Worm (Caenorhabditis elegans) whole organism, L2 larva: Measurements from ENCODE around the gene prmt-9.

Experiments
- C34F6.9 ChIP-seq: fragments of 150-350 bp; optimal IDR thresholded peaks from 2 replicates; lab custom pipeline; 2014; ENCODE audit warnings: missing biosample characterization, missing genetic modification characterization
- F13H6.1 ChIP-seq: sonication (generic microtip); optimal IDR thresholded peaks from 2 replicates; lab custom pipeline; 2016; ENCODE audit warnings: missing genetic modification characterization, missing compliant biosample characterization
- R02D3.7 ChIP-seq: fragments of 150-350 bp; optimal IDR thresholded peaks from 2 replicates; lab custom pipeline; 2014; ENCODE audit warnings: missing biosample characterization, missing genetic modification characterization
- ZK546.5 ChIP-seq: sonication (generic microtip); optimal IDR thresholded peaks from 2 replicates; lab custom pipeline; 2017; ENCODE audit warnings: missing biosample characterization, missing genetic modification characterization
- alr-1 ChIP-seq: fragments of 150-350 bp; optimal IDR thresholded peaks from 2 replicates; lab custom pipeline; 2014; ENCODE audit warnings: missing biosample characterization, missing genetic modification characterization
- aly-2 ChIP-seq: fragments of 150-350 bp; optimal IDR thresholded peaks from 2 replicates; lab custom pipeline; 2014; ENCODE audit warnings: missing biosample characterization, missing genetic modification characterization
- ama-1 ChIP-seq: fragments of 150-350 bp; optimal IDR thresholded peaks from 2 replicates; lab custom pipeline; 2018; ENCODE audit warnings: inconsistent platforms
- blmp-1 ChIP-seq: sonication (generic microtip); optimal IDR thresholded peaks from 2 replicates; lab custom pipeline; 2017; ENCODE audit warnings: missing genetic modification characterization, mild to moderate bottlenecking, missing compliant biosample characterization, antibody characterized with exemption, moderate library complexity; ENCODE audit not compliant: insufficient read depth
- ceh-16 ChIP-seq: fragments of 150-350 bp; optimal IDR thresholded peaks from 2 replicates; lab custom pipeline; 2014; ENCODE audit warnings: missing biosample characterization, missing genetic modification characterization
- ceh-82 ChIP-seq: fragments of 150-350 bp; optimal IDR thresholded peaks from 2 replicates; lab custom pipeline; 2014; ENCODE audit warnings: missing biosample characterization, missing genetic modification characterization
- crh-2 ChIP-seq: sonication (generic microtip); optimal IDR thresholded peaks from 2 replicates; lab custom pipeline; 2017; ENCODE audit warnings: missing biosample characterization, missing genetic modification characterization
- dmd-4 ChIP-seq: sonication (generic microtip); optimal IDR thresholded peaks from 2 replicates; lab custom pipeline; 2017; ENCODE audit warnings: missing biosample characterization, missing genetic modification characterization
- egl-27 ChIP-seq: sonication (generic microtip); optimal IDR thresholded peaks from 3 replicates; lab custom pipeline; 2017; ENCODE audit warnings: missing biosample characterization, missing genetic modification reagents, missing genetic modification characterization
- elt-1 ChIP-seq: fragments of 150-350 bp; optimal IDR thresholded peaks from 2 replicates; lab custom pipeline; 2014; ENCODE audit warnings: missing biosample characterization, missing genetic modification characterization
- elt-3 ChIP-seq: sonication (generic microtip); optimal IDR thresholded peaks from 2 replicates; lab custom pipeline; 2017; ENCODE audit warnings: missing biosample characterization, missing genetic modification characterization
- fos-1 ChIP-seq: fragments of 150-350 bp; optimal IDR thresholded peaks from 2 replicates; lab custom pipeline; 2014; ENCODE audit warnings: missing biosample characterization, missing genetic modification characterization
- gmeb-1 ChIP-seq: fragments of 150-350 bp; optimal IDR thresholded peaks from 2 replicates; lab custom pipeline; 2014; ENCODE audit warnings: missing biosample characterization, missing genetic modification characterization
- lin-11 ChIP-seq: fragments of 150-350 bp; sonication (generic microtip); optimal IDR thresholded peaks from 2 replicates; lab custom pipeline; 2014; ENCODE audit warnings: missing biosample characterization, missing genetic modification characterization, inconsistent platforms, mixed read lengths
- lin-13 ChIP-seq: fragments of 150-350 bp; optimal IDR thresholded peaks from 2 replicates; lab custom pipeline; 2014; ENCODE audit warnings: missing biosample characterization, missing genetic modification reagents, missing genetic modification characterization
- lin-39 ChIP-seq: fragments of 150-350 bp; optimal IDR thresholded peaks from 2 replicates; lab custom pipeline; 2014; ENCODE audit warnings: missing biosample characterization, missing genetic modification reagents, missing genetic modification characterization
- mab-5 ChIP-seq: fragments of 150-350 bp; optimal IDR thresholded peaks from 2 replicates; lab custom pipeline; 2014; ENCODE audit warnings: missing biosample characterization, missing genetic modification characterization
- mbf-1 ChIP-seq: sonication (generic microtip); optimal IDR thresholded peaks from 2 replicates; lab custom pipeline; 2017; ENCODE audit warnings: missing biosample characterization, missing genetic modification characterization
- mdl-1 ChIP-seq, 2 experiments: fragments of 150-350 bp in 1 of 2; sonication (generic microtip) in 1 of 2; optimal IDR thresholded peaks; 2 replicates each; lab custom pipeline; 2017; ENCODE audit warnings: missing biosample characterization in 2 of 2, missing genetic modification characterization in 2 of 2
- nhr-10 ChIP-seq: sonication (generic microtip); optimal IDR thresholded peaks from 2 replicates; lab custom pipeline; 2017; ENCODE audit warnings: missing biosample characterization, missing genetic modification characterization
- nhr-11 ChIP-seq: fragments of 150-350 bp; optimal IDR thresholded peaks from 2 replicates; lab custom pipeline; 2014; ENCODE audit warnings: missing biosample characterization, missing genetic modification characterization
- nhr-12 ChIP-seq: fragments of 150-350 bp; optimal IDR thresholded peaks from 2 replicates; lab custom pipeline; 2014; ENCODE audit warnings: missing biosample characterization, missing genetic modification characterization
- nhr-129 ChIP-seq: fragments of 150-350 bp; optimal IDR thresholded peaks from 2 replicates; lab custom pipeline; 2014; ENCODE audit warnings: missing biosample characterization, missing genetic modification characterization
- nhr-21 ChIP-seq: fragments of 150-350 bp; optimal IDR thresholded peaks from 2 replicates; lab custom pipeline; 2014; ENCODE audit warnings: missing biosample characterization, missing genetic modification characterization
- nhr-23 ChIP-seq: fragments of 150-350 bp; optimal IDR thresholded peaks from 2 replicates; lab custom pipeline; 2014; ENCODE audit warnings: missing biosample characterization, missing genetic modification reagents, missing genetic modification characterization
- nhr-237 ChIP-seq: fragments of 150-350 bp; optimal IDR thresholded peaks from 2 replicates; lab custom pipeline; 2014; ENCODE audit warnings: missing biosample characterization, missing genetic modification characterization
- nhr-25 ChIP-seq: fragments of 150-350 bp; sonication (generic microtip); optimal IDR thresholded peaks from 3 replicates; lab custom pipeline; 2014; ENCODE audit warnings: missing biosample characterization, missing genetic modification characterization
- nhr-6 ChIP-seq: fragments of 150-350 bp; optimal IDR thresholded peaks from 2 replicates; lab custom pipeline; 2014; ENCODE audit warnings: missing biosample characterization, missing genetic modification characterization
- nhr-77 ChIP-seq: fragments of 150-350 bp; optimal IDR thresholded peaks from 2 replicates; lab custom pipeline; 2014; ENCODE audit warnings: missing biosample characterization, missing genetic modification characterization
- peb-1 ChIP-seq: fragments of 150-350 bp; optimal IDR thresholded peaks from 2 replicates; lab custom pipeline; 2014; ENCODE audit warnings: missing biosample characterization, missing genetic modification characterization
- sem-4 ChIP-seq: fragments of 150-350 bp; optimal IDR thresholded peaks from 2 replicates; lab custom pipeline; 2014; ENCODE audit warnings: missing biosample characterization, missing genetic modification reagents, missing genetic modification characterization
- skn-1 ChIP-seq: sonication (generic microtip); optimal IDR thresholded peaks from 2 replicates; lab custom pipeline; 2017; ENCODE audit warnings: missing biosample characterization, missing genetic modification characterization
- sma-3 ChIP-seq: sonication (generic microtip); optimal IDR thresholded peaks from 2 replicates; lab custom pipeline; 2016; ENCODE audit warnings: missing genetic modification reagents, missing genetic modification characterization, missing compliant biosample characterization
- sma-9 ChIP-seq, 2 experiments: fragments of 150-350 bp in 1 of 2; sonication (generic microtip) in 1 of 2; optimal IDR thresholded peaks; 2 replicates each; lab custom pipeline; 2014 to 2016; ENCODE audit warnings: missing genetic modification characterization in 2 of 2, mild to moderate bottlenecking in 1 of 2, missing biosample characterization in 1 of 2, missing compliant biosample characterization in 1 of 2, missing genetic modification reagents in 1 of 2, moderate library complexity in 1 of 2
- snpc-4 ChIP-seq: fragments of 150-350 bp; optimal IDR thresholded peaks from 2 replicates; lab custom pipeline; 2014; ENCODE audit warnings: missing biosample characterization, missing genetic modification characterization
- unc-39 ChIP-seq: fragments of 150-350 bp; optimal IDR thresholded peaks from 2 replicates; lab custom pipeline; 2014; ENCODE audit warnings: missing biosample characterization, missing genetic modification characterization
- unc-55 ChIP-seq: fragments of 150-350 bp; sonication (generic microtip); optimal IDR thresholded peaks from 3 replicates; lab custom pipeline; 2014; ENCODE audit warnings: missing biosample characterization, missing genetic modification reagents, missing genetic modification characterization
- unc-62 ChIP-seq: fragments of 150-350 bp; optimal IDR thresholded peaks from 2 replicates; lab custom pipeline; 2014; ENCODE audit warnings: missing biosample characterization, missing genetic modification reagents, missing genetic modification characterization
- zag-1 ChIP-seq: fragments of 150-350 bp; optimal IDR thresholded peaks from 2 replicates; lab custom pipeline; 2014; ENCODE audit warnings: missing biosample characterization, missing genetic modification characterization
- ztf-1 ChIP-seq: fragments of 200-800 bp; sonication (Bioruptor generic); conservative IDR thresholded peaks from 2 replicates; pipeline ENCODE4 v1.3.6; 2022; ENCODE audit warnings: missing genetic modification characterization, missing compliant biosample characterization
- ztf-11 ChIP-seq: sonication (generic microtip); optimal IDR thresholded peaks from 2 replicates; lab custom pipeline; 2017; ENCODE audit warnings: missing biosample characterization, missing genetic modification characterization
- ztf-4 ChIP-seq: fragments of 150-350 bp; optimal IDR thresholded peaks from 2 replicates; lab custom pipeline; 2014; ENCODE audit warnings: missing biosample characterization, missing genetic modification characterization

Gene prmt-9

ce11 chrIV:12715947-12716382, 31.8 kb upstream of the prmt-9 start (continued):
- TF ChIP-seq lin-39, result no peak
- peak; percentile 25 for TF ChIP-seq blmp-1 (tag; lab: Kevin White, UChicago)
- no peak for TF ChIP-seq elt-3 (tag; lab: Kevin White, UChicago)
- peak; percentile 88 for TF ChIP-seq fos-1
- TF ChIP-seq nhr-21, result peak; percentile 75
- no peak for TF ChIP-seq unc-62 (GFP tag; lab: Kevin White, UChicago)
- TF ChIP-seq sma-3, result peak; percentile 89
- no peak for TF ChIP-seq ceh-16
- TF ChIP-seq skn-1 (tag; lab: Kevin White, UChicago), result peak; percentile 38
- TF ChIP-seq R02D3.7 (tag; lab: Kevin White, UChicago), result no peak
- TF ChIP-seq ztf-11 (tag; lab: Kevin White, UChicago), result no peak
- TF ChIP-seq aly-2, result no peak
- no peak for TF ChIP-seq nhr-237 (tag; lab: Kevin White, UChicago)
- peak; percentile 41 for TF ChIP-seq F13H6.1 (tag; lab: Kevin White, UChicago)
- TF ChIP-seq elt-1 (tag; lab: Kevin White, UChicago), result no peak
- TF ChIP-seq egl-27, result no peak
- no peak for TF ChIP-seq C34F6.9 (tag; lab: Kevin White, UChicago)

DNA sequence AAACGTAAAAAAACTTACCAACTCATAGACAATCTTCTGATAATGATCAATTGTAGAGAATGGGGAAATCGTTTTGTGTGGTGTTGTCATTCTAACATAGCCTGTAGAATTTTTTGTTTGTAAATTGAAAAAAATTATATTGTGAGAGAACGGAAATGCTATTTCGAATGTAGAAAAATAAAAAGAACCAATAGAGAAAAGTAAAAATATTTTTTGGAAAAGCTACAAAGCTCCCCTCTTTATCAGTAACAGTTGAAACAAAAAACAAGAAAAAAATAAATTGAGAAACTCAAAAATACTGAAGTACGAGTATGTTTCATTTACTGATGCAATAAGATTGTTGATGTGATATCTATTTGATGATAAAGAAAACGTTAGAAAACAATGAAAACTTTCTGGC, 27.5 kb upstream of the prmt-9 start, which contains the start of gene C27D8.3:
TSS of gene C27D8.3 (minus strand) at position 101 of the 400 bp plus-strand sequence.
- TF ChIP-seq ztf-4 (tag; lab: Kevin White, UChicago) (no peak), mab-5 (tag; lab: Kevin White, UChicago) (no peak), mdl-1 (tag; optimal IDR thresholded peaks at IDR 0.05; lab: Kevin White, UChicago) (no peak), C34F6.9 (tag; lab: Kevin White, UChicago) (no peak), peb-1 (tag; lab: Kevin White, UChicago) (no peak), lin-11 (tag; lab: Kevin White, UChicago) (no peak), nhr-77 (tag; lab: Kevin White, UChicago) (no peak), unc-39 (tag; lab: Kevin White, UChicago) (no peak), sma-3 (no peak), F13H6.1 (tag; lab: Kevin White, UChicago) (no peak), skn-1 (tag; lab: Kevin White, UChicago) (no peak), ama-1 (lab: Kevin White, UChicago) (no peak), nhr-12 (tag; lab: Kevin White, UChicago) (no peak), nhr-237 (tag; lab: Kevin White, UChicago) (no peak)
- TF ChIP-seq, all 48 proteins: peak for 0

DNA sequence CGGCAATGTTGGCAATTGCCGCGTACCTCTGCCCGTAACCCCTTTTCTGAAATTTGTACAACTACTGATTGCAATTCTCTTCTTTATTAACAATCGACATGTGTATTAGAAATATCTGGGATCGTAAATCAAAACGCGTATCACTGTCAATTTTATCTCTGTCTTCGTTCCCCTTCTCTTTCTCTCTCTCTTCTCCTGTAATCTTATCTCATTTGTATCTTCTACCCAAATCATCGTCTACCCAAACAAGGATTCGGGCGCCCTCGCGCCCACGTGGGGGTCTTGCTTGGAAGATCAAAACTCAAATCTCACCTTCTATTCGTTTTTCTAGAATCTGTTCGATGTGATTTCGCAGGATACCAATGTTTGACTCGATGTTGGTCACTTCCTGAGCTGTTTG, 26.8 kb upstream of the prmt-9 start, which contains the start of gene C27D8.2:
TSS of gene C27D8.2 (plus strand) at position 222 of the 400 bp plus-strand sequence.
- TF ChIP-seq nhr-77 (tag; lab: Kevin White, UChicago) (no peak), fos-1 (peak; percentile 7), nhr-237 (tag; lab: Kevin White, UChicago) (no peak), skn-1 (tag; lab: Kevin White, UChicago) (no peak), ama-1 (lab: Kevin White, UChicago) (no peak), R02D3.7 (tag; lab: Kevin White, UChicago) (no peak), nhr-23 (no peak), alr-1 (tag; lab: Kevin White, UChicago) (no peak), peb-1 (tag; lab: Kevin White, UChicago) (no peak), dmd-4 (tag; lab: Kevin White, UChicago) (no peak), lin-11 (tag; lab: Kevin White, UChicago) (no peak), elt-3 (tag; lab: Kevin White, UChicago) (no peak), F13H6.1 (tag; lab: Kevin White, UChicago) (no peak), ceh-16 (no peak), nhr-129 (tag; lab: Kevin White, UChicago) (no peak), C34F6.9 (tag; lab: Kevin White, UChicago) (no peak), crh-2 (tag; lab: Kevin White, UChicago) (no peak), ztf-4 (tag; lab: Kevin White, UChicago) (no peak), unc-55 (no peak), mab-5 (tag; lab: Kevin White, UChicago) (no peak), mbf-1 (no peak), nhr-6 (tag; lab: Kevin White, UChicago) (no peak), nhr-21 (peak; percentile 75), nhr-10 (tag; lab: Kevin White, UChicago) (no peak), lin-39 (no peak), ztf-11 (tag; lab: Kevin White, UChicago) (no peak), sem-4 (tag; lab: Kevin White, UChicago) (no peak), sma-9 (GFP tag; optimal IDR thresholded peaks at IDR 0.05; lab: Kevin White, UChicago) (peak; percentile 56), sma-9 (tag; optimal IDR thresholded peaks at IDR 0.05; lab: Kevin White, UChicago) (no peak), blmp-1 (tag; lab: Kevin White, UChicago) (peak; percentile 12), snpc-4 (tag; lab: Kevin White, UChicago) (no peak), nhr-25 (no peak), nhr-11 (tag; lab: Kevin White, UChicago) (no peak), mdl-1 (tag; optimal IDR thresholded peaks at IDR 0.05; lab: Kevin White, UChicago) (peak in 1 of 2 experiments; percentile 45), ZK546.5 (no peak), ceh-82 (tag; lab: Kevin White, UChicago) (no peak), elt-1 (tag; lab: Kevin White, UChicago) (no peak), ztf-1 (GFP tag; lab: Robert Waterston, UW) (no peak), lin-13 (GFP tag; lab: Kevin White, UChicago) (no peak), aly-2 (no peak), gmeb-1 (tag; lab: Kevin White, UChicago) (no peak), nhr-12 (tag; lab: Kevin White, UChicago) (no peak), zag-1 (tag; lab: Kevin White, UChicago) (no peak)
